Fruit fly (Drosophila melanogaster): ENCODE results near the gene Pss.
"Not testable (repeated sequence)": the region's sequence is repeated elsewhere in the genome, so short reads cannot be mapped to it uniquely, and the experiment has no call there.

Gene Pss

dm6 chr3L:20505732-20506131, 20.2 kb downstream of the Pss start, which contains the start of gene CG5078:
Gene CG5078, plus strand, starts transcription at chr3L:20506032.
- no peak for TF ChIP-seq CG8478 (optimal IDR thresholded peaks at IDR 0.05)
- TF ChIP-seq Dll (optimal IDR thresholded peaks at IDR 0.05): no peak
- TF ChIP-seq usp (GFP tag; optimal IDR thresholded peaks at IDR 0.05): no peak
- no peak for TF ChIP-seq psq (optimal IDR thresholded peaks at IDR 0.05)
- no peak for TF ChIP-seq pan (optimal IDR thresholded peaks at IDR 0.05)
- TF ChIP-seq EcR (GFP tag; optimal IDR thresholded peaks at IDR 0.05): no peak

DNA sequence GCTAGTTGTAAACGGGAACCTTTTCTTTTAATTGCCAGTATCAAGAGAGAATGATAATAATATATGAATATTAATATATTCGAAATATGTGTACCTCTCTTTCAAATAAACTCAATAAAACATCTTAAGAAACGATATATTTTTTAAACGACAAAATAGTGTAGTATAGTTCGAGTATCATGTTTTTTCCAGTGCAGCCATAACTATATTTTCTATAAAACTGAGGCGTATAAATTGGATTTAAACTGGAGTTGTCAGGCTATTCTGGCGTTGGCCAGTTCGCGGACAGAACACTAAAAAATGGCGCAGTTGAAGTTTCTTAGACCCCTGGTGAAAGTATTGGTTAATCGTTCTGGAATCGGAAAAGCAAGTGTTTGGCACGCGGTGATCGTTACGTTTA, 22.1 kb downstream of the Pss start, which contains the start of gene CG17637:
Gene CG17637, plus strand, starts transcription at position 301 of the 400 bp plus-strand sequence.
- TF ChIP-seq psq, Dll, pan (optimal IDR thresholded peaks at IDR 0.05): not testable (repeated sequence)

- TF ChIP-seq pan (optimal IDR thresholded peaks at IDR 0.05): no peak
Observed at dm6 chr3L:20503256-20503655, 22.7 kb downstream of the Pss start.

DNA sequence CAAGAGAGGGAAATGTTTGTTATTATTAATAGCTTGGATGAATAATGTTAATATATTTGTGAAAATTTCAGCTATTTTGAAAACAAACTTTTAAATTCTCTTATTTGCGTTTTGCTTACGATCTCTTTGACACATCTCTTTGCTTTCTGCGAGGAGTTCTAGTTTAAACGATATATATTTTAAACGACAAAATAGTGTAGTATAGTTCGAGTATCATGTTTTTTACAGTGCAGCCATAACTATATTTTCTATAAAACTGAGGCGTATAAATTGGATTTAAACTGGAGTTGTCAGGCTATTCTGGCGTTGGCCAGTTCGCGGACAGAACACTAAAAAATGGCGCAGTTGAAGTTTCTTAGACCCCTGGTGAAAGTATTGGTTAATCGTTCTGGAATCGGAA, 26.4 kb downstream of the Pss start, which contains the start of gene CG18281:
Gene CG18281, plus strand, starts transcription at position 301 of the 400 bp plus-strand sequence.
- not testable (repeated sequence) for TF ChIP-seq EcR (GFP tag; optimal IDR thresholded peaks at IDR 0.05); pan (optimal IDR thresholded peaks at IDR 0.05); CG8478 (optimal IDR thresholded peaks at IDR 0.05)

DNA sequence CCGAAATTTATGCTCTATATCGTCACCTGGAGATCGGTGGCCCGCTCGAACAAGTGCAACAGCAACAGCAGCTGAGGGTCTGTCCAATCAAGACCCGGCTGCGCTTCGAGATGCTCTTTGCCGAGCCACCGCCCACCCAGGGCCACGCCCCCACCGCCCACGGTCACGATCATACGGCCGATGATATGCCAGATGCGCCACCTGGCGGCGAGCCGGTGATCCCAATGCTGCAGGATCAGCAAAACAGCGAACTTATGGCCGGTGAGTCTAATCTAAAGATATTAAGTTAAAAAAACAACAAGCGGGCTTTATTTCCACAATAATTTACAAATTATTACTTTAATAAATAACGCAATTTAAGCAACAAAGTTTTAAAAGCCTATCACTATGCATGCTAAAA, 27.8 kb downstream of the Pss start:
- TF ChIP-seq Dll (optimal IDR thresholded peaks at IDR 0.05): no peak
- TF ChIP-seq EcR (GFP tag; optimal IDR thresholded peaks at IDR 0.05): no peak
- no peak for TF ChIP-seq CG8478 (optimal IDR thresholded peaks at IDR 0.05)
- TF ChIP-seq psq (optimal IDR thresholded peaks at IDR 0.05): no peak
- no peak for TF ChIP-seq usp (GFP tag; optimal IDR thresholded peaks at IDR 0.05)
- no peak for TF ChIP-seq pan (optimal IDR thresholded peaks at IDR 0.05)

- TF ChIP-seq psq (optimal IDR thresholded peaks at IDR 0.05): no peak
- TF ChIP-seq EcR (GFP tag; optimal IDR thresholded peaks at IDR 0.05): no peak
- no peak for TF ChIP-seq Dll (optimal IDR thresholded peaks at IDR 0.05)
Observed at dm6 chr3L:20497124-20497996, 28.6 kb downstream of the Pss start, which contains the start of gene CG32425. Gene CG32425, plus strand, starts transcription at chr3L:20497323.

DNA sequence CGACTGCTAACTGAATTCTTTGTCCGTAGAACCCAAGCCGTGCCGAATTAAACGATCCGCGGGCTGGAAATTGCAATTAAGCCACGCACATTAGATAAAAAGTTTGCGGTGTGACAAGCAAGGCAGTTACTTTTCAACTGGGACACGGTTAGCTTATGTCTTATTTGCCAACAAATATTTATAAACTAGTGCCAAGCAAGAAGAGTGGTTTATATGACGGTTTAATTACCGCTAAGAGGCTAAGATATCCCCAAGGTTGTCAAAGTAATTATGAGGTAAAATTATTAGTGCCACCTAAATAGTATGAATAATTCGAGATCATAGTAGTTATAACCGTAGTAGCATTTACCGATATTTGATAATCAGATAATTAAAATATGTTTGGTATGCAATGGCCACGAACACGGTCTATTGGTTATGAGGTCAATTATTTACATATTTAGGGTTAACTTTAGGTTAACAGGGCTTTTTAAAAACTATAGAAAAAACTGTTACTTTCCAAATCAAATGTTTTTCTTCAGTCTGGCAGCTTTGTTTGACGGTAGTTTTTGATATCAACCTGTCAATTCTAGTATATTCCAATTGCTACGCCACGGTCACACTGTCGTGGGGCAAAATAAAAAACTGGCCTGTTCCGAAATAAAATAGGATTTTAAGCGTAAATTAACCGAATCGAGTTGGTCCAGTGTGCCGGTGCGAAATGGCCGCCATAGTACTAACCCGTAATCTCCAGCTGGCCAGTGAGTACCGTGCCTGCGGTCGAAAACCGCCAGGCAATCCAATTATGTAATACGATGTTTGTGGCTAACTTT, 31.0 kb downstream of the Pss start, which contains the start of gene ZnT77C:
Gene ZnT77C, minus strand, starts transcription at position 142 of the 812 bp plus-strand sequence.
- TF ChIP-seq EcR (GFP tag; optimal IDR thresholded peaks at IDR 0.05) (no peak), pan (optimal IDR thresholded peaks at IDR 0.05) (no peak), psq (optimal IDR thresholded peaks at IDR 0.05) (no peak), usp (GFP tag; optimal IDR thresholded peaks at IDR 0.05) (no peak), Dll (optimal IDR thresholded peaks at IDR 0.05) (no peak), CG8478 (optimal IDR thresholded peaks at IDR 0.05) (no peak)

DNA sequence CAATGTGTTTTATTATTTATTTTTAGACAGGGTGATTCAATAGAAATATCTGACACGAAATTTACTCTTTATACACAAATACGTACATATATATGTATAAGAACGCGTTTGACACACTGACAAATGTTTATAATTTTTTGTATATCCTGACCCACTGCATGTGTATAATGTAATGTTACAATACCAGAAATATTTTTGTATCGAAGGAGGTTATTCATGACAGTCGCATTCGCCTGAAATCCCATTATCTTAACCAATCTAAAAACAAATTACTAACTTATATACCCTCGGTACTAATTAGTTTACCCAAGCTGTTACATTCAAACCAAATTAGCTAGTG, 31.7 kb downstream of the Pss start:
- TF ChIP-seq EcR (GFP tag; optimal IDR thresholded peaks at IDR 0.05) (no peak), usp (GFP tag; optimal IDR thresholded peaks at IDR 0.05) (no peak), psq (optimal IDR thresholded peaks at IDR 0.05) (no peak), Dll (optimal IDR thresholded peaks at IDR 0.05) (no peak), pan (optimal IDR thresholded peaks at IDR 0.05) (no peak), CG8478 (optimal IDR thresholded peaks at IDR 0.05) (no peak)

DNA sequence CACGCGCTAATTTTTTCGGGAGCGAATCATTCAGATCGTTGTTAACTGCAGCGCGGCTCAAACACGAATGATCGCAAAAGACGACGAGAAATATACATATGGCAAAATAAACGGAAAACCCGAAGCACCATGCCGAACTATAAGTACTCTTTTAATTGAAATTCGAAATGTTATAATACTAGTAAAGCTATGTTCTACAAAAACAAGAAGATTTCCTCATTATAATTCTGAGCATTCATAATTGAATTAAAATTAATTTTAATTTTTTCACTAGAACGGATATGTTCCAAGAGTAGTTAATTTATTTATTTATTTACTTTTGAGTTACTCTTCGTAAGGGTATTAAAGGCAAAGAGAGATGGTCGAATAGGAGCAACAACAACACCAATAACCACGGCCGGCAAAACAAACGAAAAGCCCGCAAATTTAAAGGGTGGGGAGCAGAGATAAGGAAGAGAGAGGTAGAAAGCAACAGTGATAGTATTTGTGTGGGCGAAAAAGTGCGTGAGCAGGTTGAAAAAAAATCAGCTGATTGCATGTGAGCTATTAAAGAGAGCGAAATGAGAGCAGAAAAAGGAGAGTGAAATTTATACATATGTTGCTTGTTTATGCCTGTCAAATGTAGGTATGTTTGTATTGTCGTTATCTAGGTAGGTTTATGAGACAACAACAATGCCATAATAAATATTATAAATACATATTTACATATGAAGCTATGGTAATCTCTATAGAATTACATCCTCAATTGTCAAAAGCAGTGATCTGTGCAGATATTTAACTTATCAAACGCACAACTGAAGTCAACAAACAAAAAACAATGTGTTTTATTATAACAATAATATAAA, 32.3 kb downstream of the Pss start:
- TF ChIP-seq psq (optimal IDR thresholded peaks at IDR 0.05) (no peak), EcR (GFP tag; optimal IDR thresholded peaks at IDR 0.05) (no peak), pan (optimal IDR thresholded peaks at IDR 0.05) (no peak), Dll (optimal IDR thresholded peaks at IDR 0.05) (no peak), usp (GFP tag; optimal IDR thresholded peaks at IDR 0.05) (no peak), CG8478 (optimal IDR thresholded peaks at IDR 0.05) (no peak)

DNA sequence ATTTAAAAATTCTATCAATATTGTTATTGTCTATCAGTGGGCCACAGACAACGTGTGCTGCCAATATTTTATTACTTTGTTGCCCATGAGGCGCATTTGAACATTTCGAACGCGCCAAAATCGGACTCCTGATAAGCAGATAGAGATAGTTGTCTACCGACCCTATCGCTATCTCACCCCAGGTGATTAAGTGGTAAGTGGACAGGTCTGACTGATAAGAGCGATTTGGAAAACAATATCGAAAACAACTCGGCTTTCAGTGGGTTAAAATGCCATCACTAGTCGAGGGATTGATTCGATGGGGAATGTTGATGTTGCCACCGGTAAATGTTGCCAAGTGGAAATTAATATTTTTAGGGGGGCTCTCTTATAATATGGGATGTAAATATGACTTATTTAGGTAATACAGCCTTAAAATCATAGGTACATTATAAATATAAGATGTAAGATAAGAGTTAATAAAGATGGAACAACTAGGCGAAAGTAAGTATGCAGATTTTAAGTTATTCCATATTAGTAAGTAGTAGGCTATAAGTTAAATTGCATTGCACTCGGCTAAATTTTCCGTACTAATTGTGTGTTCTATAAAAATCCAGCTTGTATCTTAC, 34.3 kb downstream of the Pss start, which contains the start of gene ND-39:
Gene ND-39, plus strand, starts transcription at position 558 of the 608 bp plus-strand sequence.
- TF ChIP-seq pan (optimal IDR thresholded peaks at IDR 0.05) (no peak), CG8478 (optimal IDR thresholded peaks at IDR 0.05) (no peak), psq (optimal IDR thresholded peaks at IDR 0.05) (no peak), Dll (optimal IDR thresholded peaks at IDR 0.05) (no peak), usp (GFP tag; optimal IDR thresholded peaks at IDR 0.05) (no peak), EcR (GFP tag; optimal IDR thresholded peaks at IDR 0.05) (no peak)

dm6 chr3L:20487649-20488048, 38.3 kb downstream of the Pss start:
- peak; percentile 34 for TF ChIP-seq pan (optimal IDR thresholded peaks at IDR 0.05)
- TF ChIP-seq EcR (GFP tag; optimal IDR thresholded peaks at IDR 0.05): no peak
- no peak for TF ChIP-seq psq (optimal IDR thresholded peaks at IDR 0.05)
- no peak for TF ChIP-seq CG8478 (optimal IDR thresholded peaks at IDR 0.05)

All from whole organism.